Fruit fly (Drosophila melanogaster) whole organism, embryonic: ENCODE measurements around the gene SerRS.

Experiments
- Atf-2 ChIP-seq: fragments of 200-800 bp; sonication (Bioruptor generic); optimal IDR thresholded peaks from 2 replicates; lab custom pipeline; 2016; ENCODE audit warnings: missing biosample characterization, missing genetic modification characterization
- Atf3 ChIP-seq: fragments of 200-800 bp; sonication (Bioruptor generic); optimal IDR thresholded peaks from 3 replicates; lab custom pipeline; 2016; ENCODE audit warnings: missing biosample characterization, missing genetic modification characterization
- Awh ChIP-seq: fragments of 200-800 bp; sonication (Bioruptor generic); IDR thresholded peaks from 2 replicates; pipeline ENCODE4, ENCODE4 v1.3.6; 2022; ENCODE audit warnings: missing biosample characterization, missing genetic modification characterization
- Bdp1 ChIP-seq: fragments of 200-800 bp; sonication (Bioruptor generic); optimal IDR thresholded peaks from 3 replicates; lab custom pipeline; 2016; ENCODE audit warnings: missing biosample characterization, missing genetic modification characterization
- Bteb2 ChIP-seq: fragments of 200-800 bp; sonication (Bioruptor generic); optimal IDR thresholded peaks from 2 replicates; lab custom pipeline; 2016; ENCODE audit warnings: missing biosample characterization, missing genetic modification characterization
- CG10462 ChIP-seq: fragments of 200-800 bp; sonication (Bioruptor generic); optimal IDR thresholded peaks from 2 replicates; lab custom pipeline; 2016; ENCODE audit warnings: missing biosample characterization, missing genetic modification characterization
- CG10565 ChIP-seq: fragments of 200-800 bp; sonication (Bioruptor generic); optimal IDR thresholded peaks from 3 replicates; lab custom pipeline; 2016; ENCODE audit warnings: missing biosample characterization, mild to moderate bottlenecking, missing genetic modification characterization
- CG13894 ChIP-seq: fragments of 200-800 bp; sonication (Bioruptor generic); optimal IDR thresholded peaks from 3 replicates; lab custom pipeline; 2018; ENCODE audit warnings: missing biosample characterization, mild to moderate bottlenecking, missing genetic modification characterization, moderate library complexity
- CG15269 ChIP-seq: fragments of 200-800 bp; sonication (Bioruptor generic); optimal IDR thresholded peaks from 2 replicates; lab custom pipeline; 2018; ENCODE audit warnings: missing biosample characterization, mild to moderate bottlenecking, missing genetic modification characterization, moderate library complexity
- CG1603 ChIP-seq: fragments of 200-800 bp; sonication (Bioruptor generic); optimal IDR thresholded peaks from 2 replicates; lab custom pipeline; 2019; ENCODE audit warnings: missing biosample characterization, mild to moderate bottlenecking, missing genetic modification characterization, moderate library complexity
- CG16779 ChIP-seq: fragments of 200-800 bp; sonication (Bioruptor generic); IDR thresholded peaks from 2 replicates; pipeline ENCODE4 v1.3.6; 2022; ENCODE audit warnings: missing biosample characterization, missing genetic modification characterization
- CG17385 ChIP-seq: fragments of 200-800 bp; sonication (Bioruptor generic); optimal IDR thresholded peaks from 3 replicates; lab custom pipeline; 2018; ENCODE audit warnings: missing biosample characterization, mild to moderate bottlenecking, missing genetic modification characterization
- CG17829 ChIP-seq: fragments of 200-800 bp; optimal IDR thresholded peaks from 2 replicates; lab custom pipeline; 2019; ENCODE audit warnings: missing biosample characterization, mild to moderate bottlenecking, missing genetic modification characterization, moderate library complexity
- CG1832 ChIP-seq: fragments of 200-800 bp; sonication (Bioruptor generic); optimal IDR thresholded peaks from 2 replicates; lab custom pipeline; 2017; ENCODE audit warnings: missing biosample characterization, mild to moderate bottlenecking, missing genetic modification characterization, inconsistent platforms
- CG18476 ChIP-seq: fragments of 200-800 bp; sonication (Bioruptor generic); optimal IDR thresholded peaks from 2 replicates; lab custom pipeline; 2016; ENCODE audit warnings: missing biosample characterization, mild to moderate bottlenecking, missing genetic modification characterization
- CG32532 ChIP-seq: fragments of 200-800 bp; sonication (Bioruptor generic); IDR thresholded peaks from 2 replicates; pipeline ENCODE4 v1.3.6; 2022; ENCODE audit warnings: missing biosample characterization, missing genetic modification characterization
- CG3407 ChIP-seq: fragments of 200-800 bp; sonication (Bioruptor generic); optimal IDR thresholded peaks from 2 replicates; lab custom pipeline; 2018; ENCODE audit warnings: missing biosample characterization, mild to moderate bottlenecking, missing genetic modification characterization
- CG5245 ChIP-seq: fragments of 200-800 bp; sonication (Bioruptor generic); optimal IDR thresholded peaks from 3 replicates; lab custom pipeline; 2016; ENCODE audit warnings: missing biosample characterization, missing genetic modification characterization
- CG7745 ChIP-seq: fragments of 200-800 bp; sonication (Bioruptor generic); optimal IDR thresholded peaks from 2 replicates; lab custom pipeline; 2018; ENCODE audit warnings: missing biosample characterization, mild to moderate bottlenecking, missing genetic modification characterization, moderate library complexity
- CG7928 ChIP-seq: fragments of 200-800 bp; sonication (Bioruptor generic); optimal IDR thresholded peaks from 2 replicates; lab custom pipeline; 2017; ENCODE audit warnings: missing biosample characterization, mild to moderate bottlenecking, missing genetic modification characterization
- CG8924 ChIP-seq: fragments of 200-800 bp; optimal IDR thresholded peaks from 3 replicates; lab custom pipeline; 2019; ENCODE audit warnings: missing biosample characterization, mild to moderate bottlenecking, missing genetic modification characterization, moderate library complexity
- CHES-1-like ChIP-seq: fragments of 200-800 bp; sonication (Bioruptor generic); optimal IDR thresholded peaks from 2 replicates; lab custom pipeline; 2016; ENCODE audit warnings: missing biosample characterization, missing genetic modification characterization
- Deaf1 ChIP-seq: fragments of 200-800 bp; optimal IDR thresholded peaks from 3 replicates; lab custom pipeline; 2019; ENCODE audit warnings: missing biosample characterization, mild to moderate bottlenecking, missing genetic modification characterization, moderate library complexity
- Fer1 ChIP-seq: fragments of 200-800 bp; sonication (Bioruptor generic); optimal IDR thresholded peaks from 2 replicates; lab custom pipeline; 2017; ENCODE audit warnings: missing biosample characterization, mild to moderate bottlenecking, missing genetic modification characterization
- Hr51 ChIP-seq, 2 experiments: fragments of 200-800 bp; sonication (Bioruptor generic); optimal IDR thresholded peaks; 2 replicates in 1 of 2; 3 replicates in 1 of 2; lab custom pipeline; 2016 to 2018; ENCODE audit warnings: missing biosample characterization in 2 of 2, missing genetic modification characterization in 2 of 2, mild to moderate bottlenecking in 1 of 2, moderate library complexity in 1 of 2
- Meics ChIP-seq: fragments of 200-800 bp; sonication (Bioruptor generic); optimal IDR thresholded peaks from 2 replicates; lab custom pipeline; 2017; ENCODE audit warnings: missing biosample characterization, mild to moderate bottlenecking, missing genetic modification characterization
- Nf-YB ChIP-seq: fragments of 200-800 bp; sonication (Bioruptor generic); optimal IDR thresholded peaks from 3 replicates; lab custom pipeline; 2019; ENCODE audit warnings: missing biosample characterization, mild to moderate bottlenecking, missing genetic modification characterization, moderate library complexity
- Nf-YC ChIP-seq: fragments of 200-800 bp; optimal IDR thresholded peaks from 3 replicates; lab custom pipeline; 2019; ENCODE audit warnings: missing biosample characterization, mild to moderate bottlenecking, missing genetic modification characterization, moderate library complexity
- Pdp1 ChIP-seq, 2 experiments: fragments of 200-800 bp; sonication (Bioruptor generic); optimal IDR thresholded peaks; 3 replicates each; lab custom pipeline; 2016; ENCODE audit warnings: missing biosample characterization in 2 of 2, missing genetic modification characterization in 2 of 2, mild to moderate bottlenecking in 1 of 2, moderate library complexity in 1 of 2
- bbx ChIP-seq: fragments of 200-800 bp; sonication (Bioruptor generic); IDR thresholded peaks from 2 replicates; pipeline ENCODE4 v1.3.6; 2022; ENCODE audit warnings: missing biosample characterization, missing genetic modification characterization; ENCODE audit not compliant: partially characterized antibody
- caup ChIP-seq: fragments of 200-800 bp; sonication (Bioruptor generic); optimal IDR thresholded peaks from 3 replicates; lab custom pipeline; 2017; ENCODE audit warnings: missing biosample characterization, mild to moderate bottlenecking, missing genetic modification characterization, moderate library complexity; ENCODE audit not compliant: severe bottlenecking
- chm ChIP-seq: fragments of 200-800 bp; sonication (Bioruptor generic); IDR thresholded peaks from 2 replicates; pipeline ENCODE4 v1.3.6; 2022; ENCODE audit warnings: missing biosample characterization, missing genetic modification characterization
- corto ChIP-seq: fragments of 200-800 bp; sonication (Bioruptor generic); optimal IDR thresholded peaks from 2 replicates; lab custom pipeline; 2016; ENCODE audit warnings: missing biosample characterization, mild to moderate bottlenecking, missing genetic modification characterization, moderate library complexity
- croc ChIP-seq: fragments of 200-800 bp; sonication (Bioruptor generic); conservative IDR thresholded peaks from 3 replicates; pipeline ENCODE4 v1.3.6; 2022; ENCODE audit warnings: missing biosample characterization, missing genetic modification characterization
- cwo ChIP-seq: fragments of 200-800 bp; sonication (Bioruptor generic); optimal IDR thresholded peaks from 3 replicates; lab custom pipeline; 2017; ENCODE audit warnings: missing biosample characterization, missing genetic modification characterization, mild to moderate bottlenecking, moderate library complexity, missing genetic modification reagents
- dati ChIP-seq: fragments of 200-800 bp; sonication (Bioruptor generic); IDR thresholded peaks from 2 replicates; pipeline ENCODE4 v1.3.6; 2022; ENCODE audit warnings: missing biosample characterization, missing genetic modification characterization
- gcm2 ChIP-seq: fragments of 200-800 bp; sonication (Bioruptor generic); optimal IDR thresholded peaks from 2 replicates; lab custom pipeline; 2016; ENCODE audit warnings: missing biosample characterization, missing genetic modification characterization
- gfzf ChIP-seq: fragments of 200-800 bp; sonication (Bioruptor generic); optimal IDR thresholded peaks from 2 replicates; lab custom pipeline; 2016; ENCODE audit warnings: missing biosample characterization, mild to moderate bottlenecking, missing genetic modification characterization, moderate library complexity
- phol ChIP-seq: fragments of 200-800 bp; sonication (Bioruptor generic); optimal IDR thresholded peaks from 3 replicates; lab custom pipeline; 2018; ENCODE audit warnings: missing biosample characterization, mild to moderate bottlenecking, missing genetic modification characterization, moderate library complexity
- pnt ChIP-seq: fragments of 200-800 bp; sonication (Bioruptor generic); optimal IDR thresholded peaks from 3 replicates; lab custom pipeline; 2016; ENCODE audit warnings: missing biosample characterization, missing genetic modification characterization
- prd ChIP-seq, 3 experiments: fragments of >200 bp in 2 of 3; fragments of 200-800 bp in 1 of 3; sonication (Bioruptor generic) in 1 of 3; optimal IDR thresholded peaks in 2 of 3; IDR thresholded peaks in 1 of 3; 2 replicates in 2 of 3; 3 replicates in 1 of 3; pipeline versions ENCODE4 v1.3.6 to Lab custom; 2017 to 2022; ENCODE audit warnings: missing biosample characterization in 1 of 3, missing genetic modification characterization in 1 of 3
- pros ChIP-seq: fragments of 200-800 bp; sonication (Bioruptor generic); optimal IDR thresholded peaks from 3 replicates; lab custom pipeline; 2019; ENCODE audit warnings: missing biosample characterization, mild to moderate bottlenecking, missing genetic modification characterization, moderate library complexity
- ro ChIP-seq: fragments of 200-800 bp; sonication (Bioruptor generic); IDR thresholded peaks from 2 replicates; pipeline ENCODE4 v1.3.6; 2022; ENCODE audit warnings: missing biosample characterization, missing genetic modification characterization
- sd ChIP-seq: fragments of 200-800 bp; sonication (Bioruptor generic); optimal IDR thresholded peaks from 3 replicates; lab custom pipeline; 2018; ENCODE audit warnings: missing biosample characterization, mild to moderate bottlenecking, missing genetic modification characterization, moderate library complexity
- sima ChIP-seq: fragments of 200-800 bp; sonication (Bioruptor generic); optimal IDR thresholded peaks from 2 replicates; lab custom pipeline; 2016; ENCODE audit warnings: missing biosample characterization, missing genetic modification characterization
- slbo ChIP-seq: fragments of 200-800 bp; sonication (Bioruptor generic); IDR thresholded peaks from 2 replicates; pipeline ENCODE4 v1.3.6; 2022; ENCODE audit warnings: missing biosample characterization, missing genetic modification characterization
- sqz ChIP-seq: fragments of 200-800 bp; sonication (Bioruptor generic); optimal IDR thresholded peaks from 3 replicates; lab custom pipeline; 2018; ENCODE audit warnings: missing biosample characterization, mild to moderate bottlenecking, missing genetic modification characterization
- yki ChIP-seq: fragments of >200 bp; optimal IDR thresholded peaks from 3 replicates; lab custom pipeline; 2018

SerRS gene

dm6 chr2L:3058772-3059623, 21.8 kb upstream of the SerRS start (continued):
- TF ChIP-seq Atf-2 (GFP tag; lab: Kevin White, UChicago) (no peak), bbx (GFP tag; lab: Robert Waterston, UW) (no peak), croc (no peak), sima (no peak), Nf-YB (GFP tag; lab: Kevin White, UChicago) (no peak), CHES-1-like (peak; percentile 52), Bdp1 (GFP tag; lab: Kevin White, UChicago) (no peak), CG13894 (tag; lab: Kevin White, UChicago) (peak; percentile 96), caup (peak; percentile 6), slbo (peak; percentile 76), pros (GFP tag; lab: Kevin White, UChicago) (no peak), Nf-YC (tag; lab: Kevin White, UChicago) (no peak), pnt (GFP tag; lab: Kevin White, UChicago) (no peak), CG1832 (GFP tag; lab: Kevin White, UChicago) (no peak), CG8924 (tag; lab: Kevin White, UChicago) (no peak), Awh (GFP tag; lab: Robert Waterston, UW) (no peak), corto (GFP tag; lab: Kevin White, UChicago) (no peak), Fer1 (GFP tag; lab: Kevin White, UChicago) (no peak), sqz (GFP tag; lab: Kevin White, UChicago) (no peak), sd (tag; lab: Kevin White, UChicago) (no peak), yki (lab: Kevin White, UChicago) (no peak), prd (optimal IDR thresholded peaks at IDR 0.05; lab: Kevin White, UChicago) (no peak), prd (GFP tag; IDR thresholded peaks at IDR 0.05; lab: Robert Waterston, UW) (peak; percentile 45; the same call in 2 of the 3 replicates), CG5245 (GFP tag; lab: Kevin White, UChicago) (no peak), Meics (GFP tag; lab: Kevin White, UChicago) (peak; percentile 61), CG10565 (GFP tag; lab: Kevin White, UChicago) (no peak), CG3407 (GFP tag; lab: Kevin White, UChicago) (no peak), CG10462 (GFP tag; lab: Kevin White, UChicago) (no peak), CG17385 (peak; percentile 49), Pdp1 (GFP tag; optimal IDR thresholded peaks at IDR 0.05; lab: Kevin White, UChicago) (peak in 1 of 2 experiments; percentile 23), CG7928 (GFP tag; lab: Kevin White, UChicago) (no peak), CG32532 (GFP tag; lab: Robert Waterston, UW) (peak; percentile 48; the same call in 1 of the 2 replicates), Bteb2 (GFP tag; lab: Kevin White, UChicago) (no peak), Hr51 (GFP tag; optimal IDR thresholded peaks at IDR 0.05; lab: Kevin White, UChicago) (no peak), Atf3 (GFP tag; lab: Kevin White, UChicago) (no peak), cwo (GFP tag; lab: Kevin White, UChicago) (peak; percentile 39), CG17829 (no peak), CG18476 (GFP tag; lab: Kevin White, UChicago) (peak; percentile 94), dati (GFP tag; lab: Robert Waterston, UW) (no peak), phol (no peak), gcm2 (no peak), CG15269 (tag; lab: Kevin White, UChicago) (no peak), CG1603 (tag; lab: Kevin White, UChicago) (no peak), Deaf1 (tag; lab: Kevin White, UChicago) (peak; percentile 25), gfzf (GFP tag; lab: Kevin White, UChicago) (no peak), chm (no peak), CG16779 (GFP tag; lab: Robert Waterston, UW) (no peak), ro (no peak), CG7745 (no peak)
